Worm (Caenorhabditis elegans): Measurements from ENCODE around the gene F54B11.5.
A peak's percentile ranks its signal among the peaks of the same experiment; 100 is the strongest.

F54B11.5 gene

ce11 chrX:13583895-13584344 lies 11.9 kb downstream of the F54B11.5 start:
- TF ChIP-seq F26F4.8 (GFP tag; conservative IDR thresholded peaks at IDR 0.05) (no peak), nhr-42 (GFP tag; IDR thresholded peaks at IDR 0.05) (0 out of 2 replicates have a peak, but pooled peaks have one; percentile 28), cey-2 (tag; optimal IDR thresholded peaks at IDR 0.05; ENCODE audit: borderline replicate concordance, insufficient read depth) (no peak), nhr-10 (tag; optimal IDR thresholded peaks at IDR 0.05) (no peak), nhr-102 (tag; optimal IDR thresholded peaks at IDR 0.05) (peak; percentile 65), attf-4 (tag; optimal IDR thresholded peaks at IDR 0.05) (no peak), nhr-6 (tag; optimal IDR thresholded peaks at IDR 0.05) (no peak), spr-1 (tag; optimal IDR thresholded peaks at IDR 0.05) (peak; percentile 1), nhr-11 (tag; optimal IDR thresholded peaks at IDR 0.05) (no peak), ZK337.2 (GFP tag; IDR thresholded peaks at IDR 0.05) (no peak), aha-1 (tag) (peak; percentile 99), lin-39 (tag; optimal IDR thresholded peaks at IDR 0.05) (no peak), mxl-2 (GFP tag; conservative IDR thresholded peaks at IDR 0.05) (no peak), mdl-1 (tag; optimal IDR thresholded peaks at IDR 0.05) (peak in 1 of 2 experiments; percentile 47), rbr-2 (tag; optimal IDR thresholded peaks at IDR 0.05) (peak; percentile 36), saeg-2 (GFP tag; IDR thresholded peaks at IDR 0.05) (0 out of 2 replicates have a peak, but pooled peaks have one; percentile 16), daf-8 (GFP tag; IDR thresholded peaks at IDR 0.05) (no peak), arid-1 (GFP tag; conservative IDR thresholded peaks at IDR 0.05) (no peak), daf-16 (GFP tag; optimal IDR thresholded peaks at IDR 0.05) (peak; percentile 18 to 32), daf-16 (tag; optimal IDR thresholded peaks at IDR 0.05) (peak; percentile 80), lin-13 (GFP tag; optimal IDR thresholded peaks at IDR 0.05) (no peak), hlh-30 (tag; optimal IDR thresholded peaks at IDR 0.05; ENCODE audit: insufficient read depth) (peak; percentile 61), Y5F2A.4 (GFP tag; optimal IDR thresholded peaks at IDR 0.05) (no peak), madf-5 (GFP tag; IDR thresholded peaks at IDR 0.05) (no peak), vab-7 (GFP tag; IDR thresholded peaks at IDR 0.05) (no peak), set-16 (GFP tag; IDR thresholded peaks at IDR 0.05) (no peak; the same call in none of the 2 replicates), nhr-41 (GFP tag; IDR thresholded peaks at IDR 0.05) (no peak), egl-43 (GFP tag; IDR thresholded peaks at IDR 0.05) (no peak; the same call in 1 of the 2 replicates), ces-1 (GFP tag; optimal IDR thresholded peaks at IDR 0.05) (no peak), spr-3 (GFP tag; optimal IDR thresholded peaks at IDR 0.05) (no peak), F49E8.2 (tag; optimal IDR thresholded peaks at IDR 0.05; ENCODE audit: borderline replicate concordance) (no peak), lin-38 (GFP tag; IDR thresholded peaks at IDR 0.05) (no peak), hmg-1.1 (GFP tag; IDR thresholded peaks at IDR 0.05) (peak; percentile 48; the same call in 1 of the 2 replicates), ztf-11 (tag; optimal IDR thresholded peaks at IDR 0.05) (no peak), Y48G9A.11 (GFP tag; IDR thresholded peaks at IDR 0.05) (no peak), ceh-44 (GFP tag; IDR thresholded peaks at IDR 0.05) (no peak), hlh-11 (tag; optimal IDR thresholded peaks at IDR 0.05) (peak; percentile 87), nhr-111 (GFP tag; optimal IDR thresholded peaks at IDR 0.05) (no peak), mep-1 (tag; optimal IDR thresholded peaks at IDR 0.05) (peak; percentile 72), mes-2 (tag; optimal IDR thresholded peaks at IDR 0.05; ENCODE audit: poor library complexity, severe bottlenecking) (peak; percentile 60), F44E2.7 (GFP tag; IDR thresholded peaks at IDR 0.05) (no peak), nhr-28 (tag; optimal IDR thresholded peaks at IDR 0.05) (peak; percentile 17), lin-1 (GFP tag; IDR thresholded peaks at IDR 0.05) (no peak), daf-19 (GFP tag; conservative IDR thresholded peaks at IDR 0.05) (no peak), dmd-8 (GFP tag; IDR thresholded peaks at IDR 0.05) (no peak), nhr-48 (tag; optimal IDR thresholded peaks at IDR 0.05) (peak; percentile 39), duxl-1 (tag; optimal IDR thresholded peaks at IDR 0.05; ENCODE audit: poor library complexity) (no peak), pqm-1 (tag; optimal IDR thresholded peaks at IDR 0.05) (no peak), madf-9 (GFP tag; conservative IDR thresholded peaks at IDR 0.05) (no peak), zfp-3 (GFP tag; conservative IDR thresholded peaks at IDR 0.05) (no peak), T20F7.1 (GFP tag; optimal IDR thresholded peaks at IDR 0.05) (no peak)
